Fruit fly (Drosophila melanogaster) whole organism, adult: Measurements from ENCODE around the gene CG31174.

Experiments
- CG11617 ChIP-seq: fragments of 200-800 bp; sonication (Bioruptor generic); optimal IDR thresholded peaks from 2 replicates; lab custom pipeline; 2017; ENCODE audit warnings: mild to moderate bottlenecking, missing biosample characterization, missing genetic modification reagents, missing genetic modification characterization
- CG12768 ChIP-seq: fragments of 200-800 bp; sonication (Bioruptor generic); optimal IDR thresholded peaks from 2 replicates; lab custom pipeline; 2017; ENCODE audit warnings: missing biosample characterization, missing genetic modification characterization, mild to moderate bottlenecking, moderate library complexity, missing genetic modification reagents
- CG14711 ChIP-seq: fragments of 200-800 bp; sonication (Bioruptor generic); optimal IDR thresholded peaks from 2 replicates; lab custom pipeline; 2018; ENCODE audit warnings: missing biosample characterization, mild to moderate bottlenecking, missing genetic modification characterization, moderate library complexity
- CG1620 ChIP-seq: fragments of 200-800 bp; sonication (Bioruptor generic); optimal IDR thresholded peaks from 2 replicates; lab custom pipeline; 2016; ENCODE audit warnings: missing biosample characterization, missing genetic modification characterization
- CG33017 ChIP-seq: fragments of 200-800 bp; sonication (Bioruptor generic); optimal IDR thresholded peaks from 2 replicates; lab custom pipeline; 2018; ENCODE audit warnings: missing biosample characterization, mild to moderate bottlenecking, missing genetic modification characterization, moderate library complexity
- CG5204 ChIP-seq: fragments of 200-800 bp; sonication (Bioruptor generic); optimal IDR thresholded peaks from 2 replicates; lab custom pipeline; 2016; ENCODE audit warnings: missing biosample characterization, missing genetic modification characterization
- CG7045 ChIP-seq: fragments of 200-800 bp; sonication (Bioruptor generic); optimal IDR thresholded peaks from 2 replicates; lab custom pipeline; 2017; ENCODE audit warnings: missing biosample characterization, mild to moderate bottlenecking, missing genetic modification characterization
- CG7101 ChIP-seq: fragments of 200-800 bp; sonication (Bioruptor generic); optimal IDR thresholded peaks from 2 replicates; lab custom pipeline; 2018; ENCODE audit warnings: missing biosample characterization, mild to moderate bottlenecking, missing genetic modification characterization, moderate library complexity
- Clk ChIP-seq: fragments of 200-800 bp; sonication (Bioruptor generic); optimal IDR thresholded peaks from 2 replicates; lab custom pipeline; 2017; ENCODE audit warnings: missing biosample characterization, missing genetic modification characterization
- Crg-1 ChIP-seq: fragments of 200-800 bp; sonication (Bioruptor generic); optimal IDR thresholded peaks from 2 replicates; lab custom pipeline; 2016; ENCODE audit warnings: missing biosample characterization, missing genetic modification characterization
- Hr96 ChIP-seq: fragments of 200-800 bp; sonication (Bioruptor generic); optimal IDR thresholded peaks from 2 replicates; lab custom pipeline; 2016; ENCODE audit warnings: missing biosample characterization, missing genetic modification characterization
- Mnt ChIP-seq: fragments of 200-800 bp; sonication (Bioruptor generic); optimal IDR thresholded peaks from 2 replicates; lab custom pipeline; 2016; ENCODE audit warnings: missing biosample characterization, mild to moderate bottlenecking, missing genetic modification characterization
- bab1 ChIP-seq: fragments of 200-800 bp; sonication (Bioruptor generic); optimal IDR thresholded peaks from 3 replicates; lab custom pipeline; 2019; ENCODE audit warnings: missing biosample characterization, mild to moderate bottlenecking, missing genetic modification characterization, moderate library complexity
- cic ChIP-seq: fragments of 200-800 bp; sonication (Bioruptor generic); optimal IDR thresholded peaks from 2 replicates; lab custom pipeline; 2017; ENCODE audit warnings: missing biosample characterization, mild to moderate bottlenecking, missing genetic modification characterization, moderate library complexity
- cnc ChIP-seq, 2 experiments: fragments of >200 bp; optimal IDR thresholded peaks; 2 replicates each; lab custom pipeline; 2017
- kay ChIP-seq: fragments of 200-800 bp; sonication (Bioruptor generic); peaks from one replicate; lab custom pipeline; 2016; ENCODE audit warnings: missing biosample characterization, missing genetic modification characterization, borderline replicate concordance
- ovo ChIP-seq: fragments of 200-800 bp; sonication (Bioruptor generic); optimal IDR thresholded peaks from 2 replicates; lab custom pipeline; 2016; ENCODE audit warnings: missing biosample characterization, missing genetic modification characterization
- pad ChIP-seq: fragments of 200-800 bp; sonication (Bioruptor generic); optimal IDR thresholded peaks from 3 replicates; lab custom pipeline; 2017; ENCODE audit warnings: missing biosample characterization, missing genetic modification characterization, mild to moderate bottlenecking, moderate library complexity, missing genetic modification reagents
- tj ChIP-seq: fragments of 200-800 bp; sonication (Bioruptor generic); optimal IDR thresholded peaks from 3 replicates; lab custom pipeline; 2017; ENCODE audit warnings: missing biosample characterization, mild to moderate bottlenecking, missing genetic modification characterization, moderate library complexity
- toe ChIP-seq: fragments of 200-800 bp; sonication (Bioruptor generic); optimal IDR thresholded peaks from 2 replicates; lab custom pipeline; 2016; ENCODE audit warnings: missing biosample characterization, missing genetic modification characterization

CG31174 gene

DNA sequence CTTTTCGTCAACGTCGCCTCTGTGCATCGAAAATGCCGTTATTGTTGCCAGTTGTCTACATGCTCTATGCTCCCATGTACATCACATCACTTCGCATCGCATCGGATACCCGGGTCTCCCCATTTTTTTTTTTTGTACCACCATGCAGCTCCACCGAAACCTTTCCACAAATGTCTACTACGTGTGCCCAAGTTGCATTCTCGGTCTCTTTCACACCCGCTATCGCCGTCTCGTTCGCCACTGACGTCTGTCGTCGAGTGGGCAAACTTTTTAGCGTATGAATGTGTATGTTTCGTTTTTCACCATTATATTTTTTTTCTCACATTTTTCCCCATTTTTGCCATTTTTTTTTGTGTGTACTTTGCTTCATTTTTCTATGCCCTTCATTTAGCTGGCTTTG, 23.1 kb upstream of the CG31174 start:
- TF ChIP-seq ovo (no peak), CG5204 (GFP tag; lab: Kevin White, UChicago) (no peak), CG14711 (tag; lab: Kevin White, UChicago) (no peak), cnc (optimal IDR thresholded peaks at IDR 0.05; lab: Kevin White, UChicago) (no peak), CG12768 (GFP tag; lab: Kevin White, UChicago) (no peak), cic (GFP tag; lab: Kevin White, UChicago) (no peak), Hr96 (no peak), CG7045 (no peak)

DNA sequence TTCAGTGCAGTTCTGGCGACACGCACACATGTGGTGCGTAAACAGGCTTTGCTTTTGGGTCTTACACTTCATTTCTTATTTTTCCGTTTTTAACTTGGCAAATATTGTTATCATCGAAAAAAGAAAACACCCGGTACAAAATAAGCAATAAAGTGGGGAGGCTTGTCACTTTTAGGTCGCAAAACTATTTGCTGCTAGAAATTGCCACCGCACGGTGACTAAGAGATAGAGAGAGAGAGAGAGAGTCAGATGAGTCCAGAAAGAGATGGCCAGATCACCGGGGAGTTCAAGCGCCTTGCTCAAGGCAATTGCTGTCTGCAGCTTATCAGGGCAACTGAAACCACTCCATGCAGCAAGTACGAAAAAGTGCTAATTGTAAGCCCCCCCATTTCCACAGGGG, 21.4 kb upstream of the CG31174 start:
- no peak for TF ChIP-seq bab1 (GFP tag; lab: Kevin White, UChicago)
- no peak for TF ChIP-seq CG12768 (GFP tag; lab: Kevin White, UChicago)
- TF ChIP-seq CG7101 (tag; lab: Kevin White, UChicago), result no peak
- TF ChIP-seq CG1620 (GFP tag; lab: Kevin White, UChicago), result no peak
- no peak for TF ChIP-seq tj (GFP tag; lab: Kevin White, UChicago)
- TF ChIP-seq cic (GFP tag; lab: Kevin White, UChicago), result no peak
- no peak for TF ChIP-seq cnc (optimal IDR thresholded peaks at IDR 0.05; lab: Kevin White, UChicago)
- TF ChIP-seq CG7045, result no peak
- no peak for TF ChIP-seq kay (GFP tag; lab: Kevin White, UChicago)
- no peak for TF ChIP-seq CG5204 (GFP tag; lab: Kevin White, UChicago)
- no peak for TF ChIP-seq Mnt
- no peak for TF ChIP-seq ovo
- TF ChIP-seq Crg-1 (GFP tag; lab: Kevin White, UChicago), result no peak
- TF ChIP-seq CG33017 (tag; lab: Kevin White, UChicago), result no peak
- TF ChIP-seq toe (GFP tag; lab: Kevin White, UChicago), result no peak

- TF ChIP-seq kay (GFP tag; lab: Kevin White, UChicago) (peak; percentile 65), CG7045 (no peak)
Measured at dm6 chr3R:21889945-21890344, 20.6 kb upstream of the CG31174 start.

- no peak for TF ChIP-seq Clk (GFP tag; lab: Kevin White, UChicago)
- TF ChIP-seq kay (GFP tag; lab: Kevin White, UChicago), result peak; percentile 93
- peak; percentile 15 for TF ChIP-seq bab1 (GFP tag; lab: Kevin White, UChicago)
- peak; percentile 4 for TF ChIP-seq CG12768 (GFP tag; lab: Kevin White, UChicago)
- TF ChIP-seq CG33017 (tag; lab: Kevin White, UChicago), result peak; percentile 22
- TF ChIP-seq CG11617 (GFP tag; lab: Kevin White, UChicago), result no peak
- TF ChIP-seq cic (GFP tag; lab: Kevin White, UChicago), result peak; percentile 40
Measured at dm6 chr3R:21888696-21889602, 19.6 kb upstream of the CG31174 start, which contains the start of gene CG43844. CG43844 (plus strand) TSS chr3R:21889539.

- TF ChIP-seq toe (GFP tag; lab: Kevin White, UChicago), result no peak
- no peak for TF ChIP-seq pad (GFP tag; lab: Kevin White, UChicago)
- TF ChIP-seq CG1620 (GFP tag; lab: Kevin White, UChicago), result no peak
- peak; percentile 14 for TF ChIP-seq bab1 (GFP tag; lab: Kevin White, UChicago)
- no peak for TF ChIP-seq Crg-1 (GFP tag; lab: Kevin White, UChicago)
- no peak for TF ChIP-seq Mnt
- TF ChIP-seq CG11617 (GFP tag; lab: Kevin White, UChicago), result no peak
- peak; percentile 26 for TF ChIP-seq CG14711 (tag; lab: Kevin White, UChicago)
- TF ChIP-seq Clk (GFP tag; lab: Kevin White, UChicago), result no peak
- peak; percentile 54 for TF ChIP-seq kay (GFP tag; lab: Kevin White, UChicago)
- peak; percentile 14 for TF ChIP-seq CG12768 (GFP tag; lab: Kevin White, UChicago)
- no peak for TF ChIP-seq CG5204 (GFP tag; lab: Kevin White, UChicago)
- TF ChIP-seq ovo, result no peak
- TF ChIP-seq CG7101 (tag; lab: Kevin White, UChicago), result peak; percentile 24
- TF ChIP-seq tj (GFP tag; lab: Kevin White, UChicago), result no peak
Measured at dm6 chr3R:21887588-21888007, 18.3 kb upstream of the CG31174 start.

DNA sequence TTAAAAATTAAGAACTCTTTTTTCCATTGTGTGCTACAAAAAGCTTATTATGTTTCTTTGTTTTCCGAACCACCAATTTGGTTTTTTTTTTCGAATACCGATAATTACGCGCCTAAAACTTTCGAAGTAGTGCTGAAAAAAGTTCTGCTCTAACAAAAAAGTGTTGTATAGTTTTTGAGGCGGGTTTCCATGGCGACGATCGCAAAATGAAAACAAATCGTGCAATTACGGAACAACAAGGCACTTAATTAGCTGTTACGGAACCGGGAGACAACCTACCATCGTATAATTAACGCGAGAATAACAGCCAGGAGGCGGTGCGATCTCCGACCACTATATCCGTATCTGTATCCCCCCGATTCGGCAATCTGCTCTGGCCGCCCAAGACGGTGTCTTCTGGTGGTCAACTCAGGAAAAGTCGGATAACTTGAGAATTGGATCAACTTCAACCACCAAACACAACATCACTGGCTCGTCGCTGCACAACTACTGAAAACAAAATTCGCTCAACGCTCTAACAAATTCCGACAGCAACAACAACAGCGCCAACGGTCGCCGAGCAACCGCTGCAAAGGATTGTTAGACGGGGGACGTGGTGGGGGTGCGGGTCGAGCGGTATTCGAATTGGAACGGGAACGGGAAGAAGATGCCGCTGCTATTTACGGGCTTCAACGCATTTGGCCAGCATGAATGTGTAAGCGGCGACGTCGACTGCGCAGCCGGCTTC, 17.7 kb upstream of the CG31174 start, which contains the start of the genes CG6678 and dnd:
TSS of gene CG6678 (plus strand) at position 169 of the 727 bp plus-strand sequence.
TSS of gene dnd (minus strand) at position 495 of the 727 bp plus-strand sequence.
- TF ChIP-seq CG7101 (tag; lab: Kevin White, UChicago) (peak; percentile 18), kay (GFP tag; lab: Kevin White, UChicago) (peak; percentile 74), bab1 (GFP tag; lab: Kevin White, UChicago) (no peak), CG12768 (GFP tag; lab: Kevin White, UChicago) (no peak), toe (GFP tag; lab: Kevin White, UChicago) (no peak), CG1620 (GFP tag; lab: Kevin White, UChicago) (no peak), CG7045 (no peak), Hr96 (no peak), cic (GFP tag; lab: Kevin White, UChicago) (peak; percentile 55), tj (GFP tag; lab: Kevin White, UChicago) (no peak), CG11617 (GFP tag; lab: Kevin White, UChicago) (no peak), Clk (GFP tag; lab: Kevin White, UChicago) (no peak), CG14711 (tag; lab: Kevin White, UChicago) (peak; percentile 49), Crg-1 (GFP tag; lab: Kevin White, UChicago) (peak; percentile 37), pad (GFP tag; lab: Kevin White, UChicago) (peak; percentile 26), CG33017 (tag; lab: Kevin White, UChicago) (no peak), cnc (optimal IDR thresholded peaks at IDR 0.05; lab: Kevin White, UChicago) (no peak), ovo (no peak), CG5204 (GFP tag; lab: Kevin White, UChicago) (no peak), Mnt (peak; percentile 20)
